Worm (Caenorhabditis elegans) whole organism, L4/young adult: ENCODE measurements around the gene srh-293.
"Not testable (repeated sequence)": the region's sequence is repeated elsewhere in the genome, so short reads cannot be mapped to it uniquely, and the experiment has no call there.

Source experiments
- W03F9.2 ChIP-seq: fragments of 150-350 bp; optimal IDR thresholded peaks from 2 replicates; lab custom pipeline; 2014; ENCODE audit warnings: missing biosample characterization, missing genetic modification characterization
- dao-5 ChIP-seq: sonication (generic microtip); optimal IDR thresholded peaks from 2 replicates; lab custom pipeline; 2016; ENCODE audit warnings: missing genotype, missing genetic modification characterization, moderate library complexity, missing compliant biosample characterization
- him-1 ChIP-seq: sonication (generic microtip); optimal IDR thresholded peaks from 2 replicates; lab custom pipeline; 2016; ENCODE audit warnings: missing genotype, missing genetic modification reagents, missing genetic modification characterization, missing compliant biosample characterization

Gene srh-293

ce11 chrV:15865839-15866238, at the start of gene srh-293:
Gene srh-293, plus strand, starts transcription at chrV:15866139.
- TF ChIP-seq W03F9.2: no peak
- TF ChIP-seq him-1 (tag; lab: Kevin White, UChicago): no peak
- no peak for TF ChIP-seq dao-5 (tag; lab: Kevin White, UChicago)

- TF ChIP-seq W03F9.2: no peak
- no peak for TF ChIP-seq him-1 (tag; lab: Kevin White, UChicago)
- no peak for TF ChIP-seq dao-5 (tag; lab: Kevin White, UChicago)
These were observed 48.2 kb upstream of the srh-293 start, which contains the start of gene abf-3 for ce11 chrV:15817746-15818145. Gene abf-3, minus strand, starts transcription at chrV:15817846.

ce11 chrV:15819983-15820382, 46.0 kb upstream of the srh-293 start, which contains the start of gene srbc-48:
Gene srbc-48, plus strand, starts transcription at chrV:15820283.
- TF ChIP-seq W03F9.2 (no peak), dao-5 (tag; lab: Kevin White, UChicago) (no peak), him-1 (tag; lab: Kevin White, UChicago) (no peak)

ce11 chrV:15821398-15821797, 44.5 kb upstream of the srh-293 start, which contains the start of gene srbc-49:
Gene srbc-49, plus strand, starts transcription at chrV:15821698.
- TF ChIP-seq dao-5 (tag; lab: Kevin White, UChicago) (no peak), W03F9.2 (no peak), him-1 (tag; lab: Kevin White, UChicago) (no peak)

- no peak for TF ChIP-seq dao-5 (tag; lab: Kevin White, UChicago)
- TF ChIP-seq him-1 (tag; lab: Kevin White, UChicago): no peak
- no peak for TF ChIP-seq W03F9.2
These were observed 41.1 kb upstream of the srh-293 start, which contains the start of gene srbc-50 for ce11 chrV:15824866-15825265. Gene srbc-50, minus strand, starts transcription at chrV:15824966.

ce11 chrV:15826110-15826509, 39.8 kb upstream of the srh-293 start, which contains the start of gene srbc-51:
Gene srbc-51, plus strand, starts transcription at chrV:15826410.
- TF ChIP-seq him-1 (tag; lab: Kevin White, UChicago): no peak
- TF ChIP-seq W03F9.2: no peak
- TF ChIP-seq dao-5 (tag; lab: Kevin White, UChicago): no peak

ce11 chrV:15829907-15830306, 36.0 kb upstream of the srh-293 start, which contains the start of gene srbc-55:
Gene srbc-55, minus strand, starts transcription at chrV:15830007.
- no peak for TF ChIP-seq dao-5 (tag; lab: Kevin White, UChicago)
- no peak for TF ChIP-seq W03F9.2
- no peak for TF ChIP-seq him-1 (tag; lab: Kevin White, UChicago)

- TF ChIP-seq W03F9.2 (no peak), him-1 (tag; lab: Kevin White, UChicago) (no peak), dao-5 (tag; lab: Kevin White, UChicago) (no peak)
These were observed 34.4 kb upstream of the srh-293 start, which contains the start of gene srbc-56 for ce11 chrV:15831586-15831985. Gene srbc-56, minus strand, starts transcription at chrV:15831686.

- TF ChIP-seq dao-5 (tag; lab: Kevin White, UChicago): no peak
- TF ChIP-seq him-1 (tag; lab: Kevin White, UChicago): no peak
- no peak for TF ChIP-seq W03F9.2
These were observed 32.3 kb upstream of the srh-293 start, which contains the start of gene srbc-54 for ce11 chrV:15833622-15834021. Gene srbc-54, minus strand, starts transcription at chrV:15833722.

- TF ChIP-seq W03F9.2: no peak
- TF ChIP-seq dao-5 (tag; lab: Kevin White, UChicago): no peak
- TF ChIP-seq him-1 (tag; lab: Kevin White, UChicago): no peak
These were observed 24.8 kb upstream of the srh-293 start, which contains the start of gene srh-149 for ce11 chrV:15841095-15841494. Gene srh-149, minus strand, starts transcription at chrV:15841195.

- not testable (repeated sequence) for TF ChIP-seq dao-5 (tag; lab: Kevin White, UChicago); W03F9.2; him-1 (tag; lab: Kevin White, UChicago)
These were observed 15.6 kb upstream of the srh-293 start, which contains the start of gene srh-147 for ce11 chrV:15850276-15850811. Gene srh-147, minus strand, starts transcription at chrV:15850326.

- TF ChIP-seq W03F9.2: no peak
- TF ChIP-seq dao-5 (tag; lab: Kevin White, UChicago): no peak
- no peak for TF ChIP-seq him-1 (tag; lab: Kevin White, UChicago)
These were observed 7.6 kb upstream of the srh-293 start, which contains the start of gene srh-148 for ce11 chrV:15858292-15858691. Gene srh-148, minus strand, starts transcription at chrV:15858392.

ce11 chrV:15862599-15862998, 3.3 kb upstream of the srh-293 start, which contains the start of gene srz-12:
Gene srz-12, minus strand, starts transcription at chrV:15862699.
- TF ChIP-seq W03F9.2 (no peak), him-1 (tag; lab: Kevin White, UChicago) (no peak)

- TF ChIP-seq him-1 (tag; lab: Kevin White, UChicago) (no peak), dao-5 (tag; lab: Kevin White, UChicago) (no peak), W03F9.2 (no peak)
These were observed 2.9 kb upstream of the srh-293 start, which contains the start of gene srh-299 for ce11 chrV:15863042-15863441. Gene srh-299, plus strand, starts transcription at chrV:15863342.
